Worm (Caenorhabditis elegans) whole organism, L2 larva: ENCODE results near the gene F10G7.9.

Experiments
- R02D3.7 ChIP-seq: fragments of 150-350 bp; optimal IDR thresholded peaks from 2 replicates; lab custom pipeline; 2014; ENCODE audit warnings: missing biosample characterization, missing genetic modification characterization
- ZK546.5 ChIP-seq: sonication (generic microtip); optimal IDR thresholded peaks from 2 replicates; lab custom pipeline; 2017; ENCODE audit warnings: missing biosample characterization, missing genetic modification characterization
- alr-1 ChIP-seq: fragments of 150-350 bp; optimal IDR thresholded peaks from 2 replicates; lab custom pipeline; 2014; ENCODE audit warnings: missing biosample characterization, missing genetic modification characterization
- ama-1 ChIP-seq: fragments of 150-350 bp; optimal IDR thresholded peaks from 2 replicates; lab custom pipeline; 2018; ENCODE audit warnings: inconsistent platforms
- blmp-1 ChIP-seq: sonication (generic microtip); optimal IDR thresholded peaks from 2 replicates; lab custom pipeline; 2017; ENCODE audit warnings: missing genetic modification characterization, mild to moderate bottlenecking, missing compliant biosample characterization, antibody characterized with exemption, moderate library complexity; ENCODE audit not compliant: insufficient read depth
- ceh-82 ChIP-seq: fragments of 150-350 bp; optimal IDR thresholded peaks from 2 replicates; lab custom pipeline; 2014; ENCODE audit warnings: missing biosample characterization, missing genetic modification characterization
- lsy-2 ChIP-seq, 2 experiments: fragments of 150-350 bp in 1 of 2; sonication (generic microtip) in 1 of 2; optimal IDR thresholded peaks; 2 replicates each; lab custom pipeline; 2014 to 2017; ENCODE audit warnings: missing biosample characterization in 2 of 2, missing genetic modification characterization in 2 of 2
- mdl-1 ChIP-seq, 2 experiments: fragments of 150-350 bp in 1 of 2; sonication (generic microtip) in 1 of 2; optimal IDR thresholded peaks; 2 replicates each; lab custom pipeline; 2017; ENCODE audit warnings: missing biosample characterization in 2 of 2, missing genetic modification characterization in 2 of 2
- nhr-11 ChIP-seq: fragments of 150-350 bp; optimal IDR thresholded peaks from 2 replicates; lab custom pipeline; 2014; ENCODE audit warnings: missing biosample characterization, missing genetic modification characterization
- nhr-12 ChIP-seq: fragments of 150-350 bp; optimal IDR thresholded peaks from 2 replicates; lab custom pipeline; 2014; ENCODE audit warnings: missing biosample characterization, missing genetic modification characterization
- skn-1 ChIP-seq: sonication (generic microtip); optimal IDR thresholded peaks from 2 replicates; lab custom pipeline; 2017; ENCODE audit warnings: missing biosample characterization, missing genetic modification characterization
- sma-9 ChIP-seq, 2 experiments: fragments of 150-350 bp in 1 of 2; sonication (generic microtip) in 1 of 2; optimal IDR thresholded peaks; 2 replicates each; lab custom pipeline; 2014 to 2016; ENCODE audit warnings: missing genetic modification characterization in 2 of 2, mild to moderate bottlenecking in 1 of 2, missing biosample characterization in 1 of 2, missing compliant biosample characterization in 1 of 2, missing genetic modification reagents in 1 of 2, moderate library complexity in 1 of 2
- snpc-4 ChIP-seq: fragments of 150-350 bp; optimal IDR thresholded peaks from 2 replicates; lab custom pipeline; 2014; ENCODE audit warnings: missing biosample characterization, missing genetic modification characterization

- TF ChIP-seq nhr-11 (tag; lab: Kevin White, UChicago), result no peak
- peak; percentile 47 for TF ChIP-seq snpc-4
- no peak for TF ChIP-seq ama-1
- no peak for TF ChIP-seq alr-1
- no peak for TF ChIP-seq mdl-1 (tag; optimal IDR thresholded peaks at IDR 0.05; lab: Kevin White, UChicago)
- peak; percentile 98 for TF ChIP-seq skn-1 (tag; lab: Kevin White, UChicago)
- no peak for TF ChIP-seq ceh-82
- TF ChIP-seq lsy-2 (tag; optimal IDR thresholded peaks at IDR 0.05; lab: Kevin White, UChicago), result peak; percentile 98 to 99
- peak; percentile 71 for TF ChIP-seq sma-9 (GFP tag; optimal IDR thresholded peaks at IDR 0.05; lab: Kevin White, UChicago)
- TF ChIP-seq sma-9 (tag; optimal IDR thresholded peaks at IDR 0.05; lab: Kevin White, UChicago), result no peak
- no peak for TF ChIP-seq nhr-12 (tag; lab: Kevin White, UChicago)
- peak; percentile 48 for TF ChIP-seq ZK546.5
- peak; percentile 38 for TF ChIP-seq blmp-1 (tag; lab: Kevin White, UChicago)
- peak; percentile 20 for TF ChIP-seq R02D3.7
Measured at ce11 chrII:4698266-4698771, 8.0 kb downstream of the F10G7.9 start, which contains the start of the genes rpn-5 and scc-1.
